Worm (Caenorhabditis elegans): ENCODE measurements around the gene lgc-1.

ce11 chrV:4116071-4116470 is 18.8 kb upstream of the lgc-1 start, which contains the start of gene T05B4.8:
- TF ChIP-seq tbx-8 (GFP tag; optimal IDR thresholded peaks at IDR 0.05) (no peak), snpc-4 (tag; optimal IDR thresholded peaks at IDR 0.05) (no peak), elt-1 (tag; optimal IDR thresholded peaks at IDR 0.05; ENCODE audit: borderline replicate concordance, insufficient read depth) (no peak), unc-39 (tag; optimal IDR thresholded peaks at IDR 0.05) (no peak), ham-2 (GFP tag; optimal IDR thresholded peaks at IDR 0.05) (no peak), elt-3 (tag; optimal IDR thresholded peaks at IDR 0.05) (no peak), lsy-2 (tag; optimal IDR thresholded peaks at IDR 0.05) (no peak), sem-2 (GFP tag; optimal IDR thresholded peaks at IDR 0.05) (no peak), lin-13 (tag; optimal IDR thresholded peaks at IDR 0.05) (no peak), ceh-83 (GFP tag; optimal IDR thresholded peaks at IDR 0.05) (no peak), M03D4.4 (tag; optimal IDR thresholded peaks at IDR 0.05) (no peak), nhr-237 (tag; optimal IDR thresholded peaks at IDR 0.05) (no peak), unc-62 (GFP tag; optimal IDR thresholded peaks at IDR 0.05) (no peak), sptf-1 (tag; optimal IDR thresholded peaks at IDR 0.05) (no peak)

All from whole organism, mixed stage, embryonic.